Worm (Caenorhabditis elegans): ENCODE data around the gene F56B3.6.

ce11 chrIV:741831-742230, 46.0 kb upstream of the F56B3.6 start:
- no peak for TF ChIP-seq dmd-6 (GFP tag; IDR thresholded peaks at IDR 0.05)
- no peak for TF ChIP-seq egl-27 (tag; optimal IDR thresholded peaks at IDR 0.05)
- TF ChIP-seq zip-11 (GFP tag; IDR thresholded peaks at IDR 0.05) = no peak
- TF ChIP-seq ama-1 (optimal IDR thresholded peaks at IDR 0.05) = no peak
- TF ChIP-seq nhr-77 (tag; optimal IDR thresholded peaks at IDR 0.05) = no peak
- no peak for TF ChIP-seq unc-39 (tag; optimal IDR thresholded peaks at IDR 0.05)
- no peak for TF ChIP-seq nhr-10 (tag; optimal IDR thresholded peaks at IDR 0.05)
- TF ChIP-seq spr-1 (tag; optimal IDR thresholded peaks at IDR 0.05) = no peak
- no peak for TF ChIP-seq ceh-82 (tag; optimal IDR thresholded peaks at IDR 0.05)

Measured in whole organism, L4 larva.